Worm (Caenorhabditis elegans): ENCODE measurements around the gene F32D8.14.

- TF ChIP-seq tbx-2 (tag; optimal IDR thresholded peaks at IDR 0.05) (no peak), unc-3 (GFP tag; conservative IDR thresholded peaks at IDR 0.05) (no peak), unc-3 (tag; optimal IDR thresholded peaks at IDR 0.05) (no peak), fax-1 (tag; optimal IDR thresholded peaks at IDR 0.05) (no peak), fkh-6 (tag; optimal IDR thresholded peaks at IDR 0.05) (no peak), dmd-4 (tag; optimal IDR thresholded peaks at IDR 0.05; ENCODE audit: borderline replicate concordance) (no peak), lin-11 (tag; optimal IDR thresholded peaks at IDR 0.05) (no peak), ceh-45 (GFP tag; IDR thresholded peaks at IDR 0.05) (no peak), ceh-18 (tag; optimal IDR thresholded peaks at IDR 0.05) (no peak)
Observed at ce11 chrV:10901125-10901524, 6.5 kb upstream of the F32D8.14 start, which contains the start of gene spp-16.
